Worm (Caenorhabditis elegans) whole organism, L3 larva: ENCODE data around the gene F53H4.3.

ENCODE experiments used
- R02D3.7 ChIP-seq: fragments of 150-350 bp; optimal IDR thresholded peaks from 2 replicates; lab custom pipeline; 2014; ENCODE audit warnings: missing biosample characterization, missing genetic modification characterization
- ceh-28 ChIP-seq: fragments of 150-350 bp; optimal IDR thresholded peaks from 2 replicates; lab custom pipeline; 2014; ENCODE audit warnings: missing biosample characterization, missing genetic modification reagents, missing genetic modification characterization
- ceh-82 ChIP-seq: fragments of 150-350 bp; optimal IDR thresholded peaks from 2 replicates; lab custom pipeline; 2014; ENCODE audit warnings: missing biosample characterization, missing genetic modification characterization
- daf-12 ChIP-seq: fragments of 150-350 bp; optimal IDR thresholded peaks from 2 replicates; lab custom pipeline; 2014; ENCODE audit warnings: missing biosample characterization, missing genetic modification reagents, missing genetic modification characterization
- egl-27 ChIP-seq: sonication (generic microtip); optimal IDR thresholded peaks from 4 replicates; lab custom pipeline; 2017; ENCODE audit warnings: missing biosample characterization, missing genetic modification reagents, missing genetic modification characterization
- egl-5 ChIP-seq: fragments of 150-350 bp; optimal IDR thresholded peaks from 2 replicates; lab custom pipeline; 2017; ENCODE audit warnings: missing biosample characterization, missing genetic modification reagents, missing genetic modification characterization, inconsistent platforms
- elt-1 ChIP-seq: fragments of 150-350 bp; optimal IDR thresholded peaks from 2 replicates; lab custom pipeline; 2014; ENCODE audit warnings: missing biosample characterization, missing genetic modification characterization
- elt-2 ChIP-seq: sonication (generic microtip); optimal IDR thresholded peaks from 2 replicates; lab custom pipeline; 2016; ENCODE audit warnings: missing genetic modification reagents, mild to moderate bottlenecking, missing genetic modification characterization, missing compliant biosample characterization
- elt-3 ChIP-seq, 3 experiments: fragments of 150-350 bp in 1 of 3; sonication (generic microtip) in 2 of 3; optimal IDR thresholded peaks; 2 replicates in 2 of 3; 4 replicates in 1 of 3; lab custom pipeline; 2014 to 2017; ENCODE audit warnings: missing biosample characterization in 3 of 3, missing genetic modification characterization in 3 of 3
- eor-1 ChIP-seq, 2 experiments: fragments of 150-350 bp; optimal IDR thresholded peaks; 2 replicates each; lab custom pipeline; 2014 to 2018; ENCODE audit warnings: missing biosample characterization in 2 of 2, missing genetic modification characterization in 2 of 2
- fkh-10 ChIP-seq: sonication (generic microtip); optimal IDR thresholded peaks from 2 replicates; lab custom pipeline; 2017; ENCODE audit warnings: missing biosample characterization, missing genetic modification reagents, missing genetic modification characterization
- fkh-2 ChIP-seq: fragments of 150-350 bp; optimal IDR thresholded peaks from 2 replicates; lab custom pipeline; 2014; ENCODE audit warnings: missing biosample characterization, missing genetic modification reagents, missing genetic modification characterization
- fos-1 ChIP-seq: fragments of 150-350 bp; optimal IDR thresholded peaks from 2 replicates; lab custom pipeline; 2014; ENCODE audit warnings: missing biosample characterization, missing genetic modification characterization
- hmg-11 ChIP-seq: sonication (generic microtip); optimal IDR thresholded peaks from 2 replicates; lab custom pipeline; 2016; ENCODE audit warnings: missing genetic modification characterization, missing compliant biosample characterization
- jun-1 ChIP-seq: fragments of 150-350 bp; optimal IDR thresholded peaks from 2 replicates; lab custom pipeline; 2014; ENCODE audit warnings: missing biosample characterization, missing genetic modification reagents, missing genetic modification characterization
- lin-15B ChIP-seq: fragments of 150-350 bp; optimal IDR thresholded peaks from 2 replicates; lab custom pipeline; 2014; ENCODE audit warnings: missing biosample characterization, missing genetic modification characterization
- lin-39 ChIP-seq: fragments of 150-350 bp; optimal IDR thresholded peaks from 2 replicates; lab custom pipeline; 2018; ENCODE audit warnings: missing biosample characterization, missing genetic modification reagents, missing genetic modification characterization
- lsy-12 ChIP-seq: sonication (generic microtip); optimal IDR thresholded peaks from 2 replicates; lab custom pipeline; 2016; ENCODE audit warnings: mild to moderate bottlenecking, missing genetic modification characterization, missing compliant biosample characterization
- mdl-1 ChIP-seq: fragments of 150-350 bp; optimal IDR thresholded peaks from 2 replicates; lab custom pipeline; 2014; ENCODE audit warnings: missing biosample characterization, missing genetic modification characterization
- nfya-1 ChIP-seq: sonication (generic microtip); optimal IDR thresholded peaks from 2 replicates; lab custom pipeline; 2017; ENCODE audit warnings: missing genetic modification characterization, mild to moderate bottlenecking, missing compliant biosample characterization, antibody characterized with exemption, moderate library complexity; ENCODE audit not compliant: insufficient read depth
- nhr-11 ChIP-seq: fragments of 150-350 bp; optimal IDR thresholded peaks from 2 replicates; lab custom pipeline; 2014; ENCODE audit warnings: missing biosample characterization, missing genetic modification characterization
- nhr-12 ChIP-seq: fragments of 150-350 bp; optimal IDR thresholded peaks from 2 replicates; lab custom pipeline; 2014; ENCODE audit warnings: missing biosample characterization, missing genetic modification characterization
- nhr-23 ChIP-seq: fragments of 150-350 bp; optimal IDR thresholded peaks from 2 replicates; lab custom pipeline; 2014; ENCODE audit warnings: missing biosample characterization, missing genetic modification reagents, missing genetic modification characterization
- nhr-237 ChIP-seq: fragments of 150-350 bp; optimal IDR thresholded peaks from 2 replicates; lab custom pipeline; 2014; ENCODE audit warnings: missing biosample characterization, missing genetic modification characterization
- nhr-25 ChIP-seq: sonication (generic microtip); optimal IDR thresholded peaks from 2 replicates; lab custom pipeline; 2017; ENCODE audit warnings: missing biosample characterization, missing genetic modification characterization
- nhr-43 ChIP-seq: sonication (generic microtip); optimal IDR thresholded peaks from 2 replicates; lab custom pipeline; 2016; ENCODE audit warnings: mild to moderate bottlenecking, missing genetic modification characterization, missing compliant biosample characterization; ENCODE audit not compliant: poor library complexity, severe bottlenecking
- nhr-67 ChIP-seq: fragments of 150-350 bp; optimal IDR thresholded peaks from 2 replicates; lab custom pipeline; 2014; ENCODE audit warnings: missing biosample characterization, missing genetic modification characterization
- nhr-76 ChIP-seq: fragments of 150-350 bp; sonication (generic microtip); optimal IDR thresholded peaks from 5 replicates; lab custom pipeline; 2014; ENCODE audit warnings: missing biosample characterization, missing genetic modification characterization
- pha-4 ChIP-seq: fragments of 150-350 bp; optimal IDR thresholded peaks from 2 replicates; lab custom pipeline; 2014; ENCODE audit warnings: missing biosample characterization, missing genetic modification reagents, missing genetic modification characterization
- pqm-1 ChIP-seq: fragments of 150-350 bp; optimal IDR thresholded peaks from 2 replicates; lab custom pipeline; 2017; ENCODE audit warnings: missing biosample characterization, missing genetic modification characterization, inconsistent platforms
- snpc-4 ChIP-seq: fragments of 150-350 bp; optimal IDR thresholded peaks from 2 replicates; lab custom pipeline; 2014; ENCODE audit warnings: missing biosample characterization, missing genetic modification characterization
- tbx-2 ChIP-seq: sonication (generic microtip); optimal IDR thresholded peaks from 2 replicates; lab custom pipeline; 2016; ENCODE audit warnings: mild to moderate bottlenecking, missing genetic modification characterization, missing compliant biosample characterization
- unc-39 ChIP-seq: sonication (generic microtip); optimal IDR thresholded peaks from 4 replicates; lab custom pipeline; 2017; ENCODE audit warnings: missing biosample characterization, missing genetic modification characterization
- zag-1 ChIP-seq: fragments of 150-350 bp; optimal IDR thresholded peaks from 2 replicates; lab custom pipeline; 2014; ENCODE audit warnings: missing biosample characterization, missing genetic modification characterization
- ztf-4 ChIP-seq: fragments of 150-350 bp; optimal IDR thresholded peaks from 2 replicates; lab custom pipeline; 2014; ENCODE audit warnings: missing biosample characterization, missing genetic modification characterization

Gene F53H4.3

DNA sequence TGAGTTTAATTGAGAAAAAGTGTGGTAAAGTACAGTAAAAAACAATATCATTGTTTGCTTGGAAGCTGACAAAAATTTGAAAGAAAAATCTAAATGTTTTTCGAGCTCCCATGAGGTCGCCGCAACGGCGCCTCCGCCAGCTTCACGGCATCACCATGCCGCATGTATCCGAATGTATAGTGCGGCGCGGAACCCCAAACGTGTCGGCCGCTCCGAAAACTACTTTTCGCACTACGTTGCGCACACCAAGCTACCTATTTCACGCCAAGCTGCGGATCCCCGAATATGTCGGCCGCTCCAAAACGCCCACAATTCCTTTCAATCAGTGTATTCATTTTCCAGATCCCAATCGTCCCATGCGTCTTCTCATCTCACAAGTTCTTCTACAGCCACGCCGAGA, 36.4 kb downstream of the F53H4.3 start:
- TF ChIP-seq snpc-4, result peak; percentile 36
- TF ChIP-seq fkh-2 (tag; lab: Kevin White, UChicago), result no peak

DNA sequence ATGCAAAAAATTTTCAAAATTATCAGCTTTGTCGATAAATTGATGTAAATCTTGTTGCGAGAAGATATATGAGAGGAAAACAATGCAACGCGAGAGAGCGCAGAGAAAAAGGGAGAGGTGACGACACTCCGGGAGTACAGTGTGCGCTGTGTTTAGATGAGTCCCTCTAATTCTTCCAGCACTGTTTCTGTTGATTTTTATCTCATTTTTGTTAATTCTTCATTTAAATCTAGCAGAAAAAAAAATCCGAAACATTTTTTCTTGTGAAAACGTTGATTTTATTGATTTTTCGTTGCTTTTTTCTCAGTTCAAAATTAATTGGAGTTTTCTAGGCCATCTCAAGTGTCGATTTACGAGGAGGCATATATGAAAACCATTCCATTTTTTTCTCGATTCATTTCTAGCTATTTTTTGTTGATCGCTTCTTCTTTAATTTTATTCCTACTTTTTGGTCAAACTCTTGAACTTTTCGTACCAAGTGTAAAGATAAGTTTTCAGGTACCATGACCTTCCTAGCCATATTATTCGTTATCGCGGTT, 37.9 kb downstream of the F53H4.3 start, which contains the start of gene acl-1:
acl-1 (plus strand) TSS at position 489 of the 539 bp plus-strand sequence.
- peak; percentile 62 for TF ChIP-seq snpc-4
- peak; percentile 97 for TF ChIP-seq hmg-11 (tag; lab: Kevin White, UChicago)
- TF ChIP-seq eor-1 (tag; optimal IDR thresholded peaks at IDR 0.05; lab: Kevin White, UChicago), result no peak
- TF ChIP-seq lin-15B (tag; lab: Kevin White, UChicago), result peak; percentile 82
- peak; percentile 25 for TF ChIP-seq lin-39 (tag; lab: Kevin White, UChicago)
- TF ChIP-seq fkh-10 (GFP tag; lab: Kevin White, UChicago), result peak; percentile 79
- no peak for TF ChIP-seq egl-27
- no peak for TF ChIP-seq ztf-4 (tag; lab: Kevin White, UChicago)
- peak; percentile 47 for TF ChIP-seq nhr-23
- peak; percentile 2 for TF ChIP-seq zag-1 (tag; lab: Kevin White, UChicago)
- peak; percentile 34 for TF ChIP-seq elt-2 (tag; lab: Kevin White, UChicago)
- no peak for TF ChIP-seq daf-12
- peak; percentile 80 for TF ChIP-seq pha-4 (tag; lab: Kevin White, UChicago)
- TF ChIP-seq ceh-28, result peak; percentile 48
- no peak for TF ChIP-seq nhr-76 (tag; lab: Kevin White, UChicago)
- TF ChIP-seq jun-1 (tag; lab: Kevin White, UChicago), result peak; percentile 4
- no peak for TF ChIP-seq elt-3 (tag; optimal IDR thresholded peaks at IDR 0.05; lab: Kevin White, UChicago)
- TF ChIP-seq ceh-82 (tag; lab: Kevin White, UChicago), result no peak
- TF ChIP-seq egl-5 (tag; lab: Kevin White, UChicago), result no peak
- TF ChIP-seq unc-39 (tag; lab: Kevin White, UChicago), result no peak
- TF ChIP-seq R02D3.7 (tag; lab: Kevin White, UChicago), result peak; percentile 97
- peak; percentile 57 for TF ChIP-seq nfya-1
- TF ChIP-seq fos-1 (tag; lab: Kevin White, UChicago), result peak; percentile 9
- TF ChIP-seq tbx-2 (tag; lab: Kevin White, UChicago), result peak; percentile 43
- TF ChIP-seq nhr-12, result no peak
- TF ChIP-seq pqm-1, result no peak
- no peak for TF ChIP-seq nhr-67 (tag; lab: Kevin White, UChicago)
- TF ChIP-seq lsy-12, result peak; percentile 96
- peak; percentile 93 for TF ChIP-seq nhr-43
- peak; percentile 8 for TF ChIP-seq mdl-1 (tag; lab: Kevin White, UChicago)
- TF ChIP-seq nhr-25 (tag; lab: Kevin White, UChicago), result peak; percentile 22

DNA sequence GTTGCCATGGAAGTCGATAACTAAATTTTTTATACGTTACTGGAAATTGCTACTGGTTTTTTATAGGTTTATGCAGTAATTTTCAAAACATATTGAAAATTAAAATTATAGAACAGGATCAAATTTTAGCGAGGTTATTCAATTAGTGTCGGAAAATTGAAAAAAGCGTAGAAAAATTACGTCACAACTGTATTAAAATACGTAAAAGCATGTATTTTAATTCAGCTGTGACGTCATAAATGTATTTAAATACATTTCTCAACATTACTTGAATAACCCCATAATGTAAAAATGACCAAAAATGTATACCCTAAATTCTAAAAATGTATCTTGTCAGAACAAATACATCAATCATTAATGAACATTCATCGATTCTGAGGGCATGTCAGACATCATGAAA, 38.5 kb downstream of the F53H4.3 start:
- no peak for TF ChIP-seq nhr-237 (tag; lab: Kevin White, UChicago)
- no peak for TF ChIP-seq lin-15B (tag; lab: Kevin White, UChicago)
- no peak for TF ChIP-seq elt-1
- TF ChIP-seq snpc-4, result no peak
- TF ChIP-seq nfya-1, result no peak

DNA sequence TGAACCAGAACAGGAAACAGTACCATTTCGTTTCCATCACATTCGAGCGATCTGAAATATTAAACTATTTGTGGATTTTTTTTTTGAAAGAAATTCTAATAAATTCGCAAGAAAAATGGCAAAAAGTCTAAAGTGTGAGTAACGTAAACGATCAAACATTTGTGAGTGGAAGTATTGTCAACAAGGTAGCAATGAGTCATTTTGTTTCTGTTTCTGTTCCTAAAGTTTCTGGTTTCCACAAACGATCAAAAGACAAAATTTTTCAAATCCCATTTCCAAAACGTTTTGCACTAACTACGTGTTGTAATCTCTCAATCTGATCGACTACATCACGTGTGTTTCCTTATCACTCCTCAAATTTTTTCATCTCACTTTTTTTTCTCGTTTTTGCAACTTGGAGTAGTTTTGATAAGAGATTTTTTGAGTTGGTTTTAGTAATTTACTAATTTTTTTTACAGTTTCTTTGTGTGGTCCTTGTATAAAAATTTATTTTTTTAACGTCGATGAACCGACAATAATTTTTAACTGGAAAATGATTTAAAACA, 39.8 kb downstream of the F53H4.3 start, which contains the start of gene F59F4.3:
F59F4.3 (minus strand) TSS at position 51 of the 545 bp plus-strand sequence.
- TF ChIP-seq pha-4 (tag; lab: Kevin White, UChicago) (peak; percentile 29), lin-39 (tag; lab: Kevin White, UChicago) (no peak), mdl-1 (tag; lab: Kevin White, UChicago) (no peak), nhr-11 (tag; lab: Kevin White, UChicago) (no peak), elt-2 (tag; lab: Kevin White, UChicago) (peak; percentile 61)

DNA sequence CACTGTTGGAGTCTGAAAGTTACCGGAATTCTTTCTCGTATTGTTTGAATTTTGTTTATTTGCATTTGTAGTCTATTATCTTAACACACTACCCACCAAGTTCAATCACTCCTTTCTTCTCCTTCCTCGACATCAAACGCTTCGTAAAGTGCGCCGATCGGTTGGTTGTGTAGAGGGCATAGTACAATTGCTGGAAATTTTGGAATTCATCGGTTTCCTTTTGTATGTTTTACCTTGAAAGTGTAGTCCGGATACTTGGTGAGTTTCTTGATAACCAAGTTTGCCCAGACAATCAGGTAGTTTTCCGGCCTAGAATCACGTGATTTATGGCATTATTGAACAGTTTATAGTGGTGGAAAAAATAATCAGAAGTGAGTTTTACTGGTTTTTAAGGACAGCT, 40.8 kb downstream of the F53H4.3 start:
- peak; percentile 5 for TF ChIP-seq pqm-1
- no peak for TF ChIP-seq nhr-43
- TF ChIP-seq pha-4 (tag; lab: Kevin White, UChicago), result no peak
- no peak for TF ChIP-seq unc-39 (tag; lab: Kevin White, UChicago)
- peak; percentile 71 for TF ChIP-seq elt-2 (tag; lab: Kevin White, UChicago)
